Worm (Caenorhabditis elegans) whole organism, L1 larva: Measurements from ENCODE around the gene E02C12.6.

Source experiments
- C04F5.9 ChIP-seq: sonication (generic microtip); optimal IDR thresholded peaks from 2 replicates; lab custom pipeline; 2016; ENCODE audit warnings: missing genetic modification characterization, missing compliant biosample characterization
- C16A3.4 ChIP-seq: fragments of 150-350 bp; optimal IDR thresholded peaks from 2 replicates; lab custom pipeline; 2014; ENCODE audit warnings: missing biosample characterization, missing genetic modification characterization
- C34B4.2 ChIP-seq: sonication (generic microtip); optimal IDR thresholded peaks from 2 replicates; lab custom pipeline; 2017; ENCODE audit warnings: mild to moderate bottlenecking, missing genetic modification characterization, missing compliant biosample characterization
- Y116A8C.19 ChIP-seq: sonication (generic microtip); optimal IDR thresholded peaks from 2 replicates; lab custom pipeline; 2016; ENCODE audit warnings: missing compliant biosample characterization, missing genetic modification characterization, borderline replicate concordance
- alr-1 ChIP-seq: fragments of 200-800 bp; sonication (Bioruptor generic); optimal IDR thresholded peaks from 2 replicates; lab custom pipeline; 2018; ENCODE audit warnings: borderline replicate concordance, mild to moderate bottlenecking, missing genetic modification characterization, missing compliant biosample characterization
- aly-2 ChIP-seq: fragments of 150-350 bp; optimal IDR thresholded peaks from 2 replicates; lab custom pipeline; 2014; ENCODE audit warnings: missing biosample characterization, missing genetic modification characterization
- ama-1 ChIP-seq: fragments of 150-350 bp; optimal IDR thresholded peaks from 2 replicates; lab custom pipeline; 2014
- blmp-1 ChIP-seq: fragments of 150-350 bp; optimal IDR thresholded peaks from 2 replicates; lab custom pipeline; 2014; ENCODE audit warnings: missing biosample characterization, missing genetic modification characterization
- dpl-1 ChIP-seq, 3 experiments: fragments of 150-350 bp in 2 of 3; sonication (generic microtip) in 1 of 3; optimal IDR thresholded peaks; 2 replicates each; lab custom pipeline; 2014 to 2017; ENCODE audit warnings: missing biosample characterization in 3 of 3, missing genetic modification characterization in 3 of 3, missing genetic modification reagents in 3 of 3
- dsc-1 ChIP-seq: sonication (generic microtip); optimal IDR thresholded peaks from 2 replicates; lab custom pipeline; 2016; ENCODE audit warnings: mild to moderate bottlenecking, missing genetic modification characterization, missing compliant biosample characterization
- efl-1 ChIP-seq, 4 experiments: fragments of 150-350 bp; optimal IDR thresholded peaks in 3 of 4; peaks in 1 of 4; 1 replicate in 1 of 4; 2 replicates in 3 of 4; lab custom pipeline; 2014; ENCODE audit warnings: missing biosample characterization in 2 of 4, missing genetic modification characterization in 2 of 4, missing genetic modification reagents in 2 of 4
- egl-13 ChIP-seq: sonication (generic microtip); optimal IDR thresholded peaks from 2 replicates; lab custom pipeline; 2016; ENCODE audit warnings: missing genotype, missing genetic modification reagents, missing genetic modification characterization, missing compliant biosample characterization
- elt-2 ChIP-seq: sonication (generic microtip); optimal IDR thresholded peaks from 2 replicates; lab custom pipeline; 2016; ENCODE audit warnings: missing genetic modification characterization, mild to moderate bottlenecking, inconsistent platforms, missing compliant biosample characterization, missing genetic modification reagents
- elt-3 ChIP-seq, 6 experiments: fragments of 150-350 bp in 1 of 6; sonication (generic microtip); optimal IDR thresholded peaks; 2 replicates each; lab custom pipeline; 2017 to 2018; ENCODE audit warnings: missing biosample characterization in 6 of 6, missing genetic modification characterization in 6 of 6, inconsistent platforms in 1 of 6
- fkh-8 ChIP-seq: sonication (generic microtip); optimal IDR thresholded peaks from 2 replicates; lab custom pipeline; 2016; ENCODE audit warnings: mild to moderate bottlenecking, missing genetic modification characterization, missing compliant biosample characterization
- grh-1 ChIP-seq: fragments of 200-800 bp; sonication (Bioruptor generic); IDR thresholded peaks from 2 replicates; pipeline ENCODE4 v1.3.6; 2022; ENCODE audit warnings: missing genetic modification reagents, missing genetic modification characterization, missing compliant biosample characterization
- lin-14 ChIP-seq: fragments of 200-800 bp; sonication (Bioruptor generic); optimal IDR thresholded peaks from 2 replicates; lab custom pipeline; 2018; ENCODE audit warnings: mild to moderate bottlenecking, missing genetic modification characterization, moderate library complexity, missing compliant biosample characterization
- lin-35 ChIP-seq, 2 experiments: fragments of 150-350 bp; optimal IDR thresholded peaks; 2 replicates each; lab custom pipeline; 2014; ENCODE audit warnings: missing biosample characterization in 2 of 2, missing genetic modification characterization in 2 of 2, missing genetic modification reagents in 2 of 2
- lsy-2 ChIP-seq, 2 experiments: fragments of 150-350 bp; optimal IDR thresholded peaks; 2 replicates each; lab custom pipeline; 2014; ENCODE audit warnings: missing biosample characterization in 2 of 2, missing genetic modification characterization in 2 of 2
- mab-9 ChIP-seq: fragments of 200-800 bp; sonication (Bioruptor generic); IDR thresholded peaks from 2 replicates; pipeline ENCODE4 v1.3.6; 2022; ENCODE audit warnings: missing genetic modification reagents, missing genetic modification characterization, missing compliant biosample characterization
- mdl-1 ChIP-seq, 2 experiments: fragments of 150-350 bp; optimal IDR thresholded peaks; 2 replicates each; lab custom pipeline; 2014 to 2017; ENCODE audit warnings: missing biosample characterization in 2 of 2, missing genetic modification characterization in 2 of 2, inconsistent platforms in 1 of 2
- mef-2 ChIP-seq: fragments of 150-350 bp; optimal IDR thresholded peaks from 2 replicates; lab custom pipeline; 2014; ENCODE audit warnings: missing biosample characterization, missing genetic modification characterization
- mep-1 ChIP-seq: fragments of 150-350 bp; optimal IDR thresholded peaks from 2 replicates; lab custom pipeline; 2014; ENCODE audit warnings: missing biosample characterization, missing genetic modification characterization
- nhr-19 ChIP-seq: fragments of 200-800 bp; sonication (Bioruptor generic); conservative IDR thresholded peaks from 2 replicates; pipeline ENCODE4 v1.3.6; 2022; ENCODE audit warnings: missing genetic modification characterization, missing compliant biosample characterization
- nhr-20 ChIP-seq: sonication (generic microtip); optimal IDR thresholded peaks from 2 replicates; lab custom pipeline; 2016; ENCODE audit warnings: mild to moderate bottlenecking, missing genetic modification characterization, missing compliant biosample characterization
- nhr-47 ChIP-seq: sonication (generic microtip); optimal IDR thresholded peaks from 2 replicates; lab custom pipeline; 2016; ENCODE audit warnings: mild to moderate bottlenecking, missing genetic modification characterization, moderate library complexity, missing compliant biosample characterization
- nhr-76 ChIP-seq: sonication (generic microtip); optimal IDR thresholded peaks from 2 replicates; lab custom pipeline; 2017; ENCODE audit warnings: missing biosample characterization, missing genetic modification characterization
- nhr-77 ChIP-seq: fragments of 150-350 bp; optimal IDR thresholded peaks from 2 replicates; lab custom pipeline; 2014; ENCODE audit warnings: missing biosample characterization, missing genetic modification characterization
- nhr-85 ChIP-seq: sonication (generic microtip); peaks from one replicate; lab custom pipeline; 2016; ENCODE audit warnings: missing genetic modification characterization, inconsistent platforms, missing compliant biosample characterization
- nhr-90 ChIP-seq: sonication (generic microtip); optimal IDR thresholded peaks from 2 replicates; lab custom pipeline; 2016; ENCODE audit warnings: mild to moderate bottlenecking, missing genetic modification characterization, missing compliant biosample characterization; ENCODE audit not compliant: poor library complexity
- rnt-1 ChIP-seq: sonication (generic microtip); optimal IDR thresholded peaks from 2 replicates; lab custom pipeline; 2016; ENCODE audit warnings: mild to moderate bottlenecking, missing genetic modification characterization, moderate library complexity, missing compliant biosample characterization
- skn-1 ChIP-seq: fragments of 150-350 bp; optimal IDR thresholded peaks from 2 replicates; lab custom pipeline; 2014; ENCODE audit warnings: missing biosample characterization, missing genetic modification characterization
- snu-23 ChIP-seq: sonication (generic microtip); optimal IDR thresholded peaks from 2 replicates; lab custom pipeline; 2016; ENCODE audit warnings: missing genetic modification characterization, missing compliant biosample characterization
- sup-37 ChIP-seq: fragments of 200-800 bp; sonication (Bioruptor generic); optimal IDR thresholded peaks from 2 replicates; lab custom pipeline; 2018; ENCODE audit warnings: mild to moderate bottlenecking, missing genetic modification characterization, missing compliant biosample characterization
- swsn-7 ChIP-seq: sonication (generic microtip); optimal IDR thresholded peaks from 2 replicates; lab custom pipeline; 2016; ENCODE audit warnings: missing genetic modification characterization, missing compliant biosample characterization
- tbx-2 ChIP-seq: sonication (generic microtip); optimal IDR thresholded peaks from 2 replicates; lab custom pipeline; 2016; ENCODE audit warnings: missing genetic modification characterization, missing compliant biosample characterization
- tlp-1 ChIP-seq: fragments of 150-350 bp; optimal IDR thresholded peaks from 2 replicates; lab custom pipeline; 2014; ENCODE audit warnings: missing biosample characterization, missing genetic modification characterization
- unc-30 ChIP-seq: sonication (generic microtip); optimal IDR thresholded peaks from 2 replicates; lab custom pipeline; 2017; ENCODE audit warnings: missing biosample characterization, missing genetic modification characterization
- xbp-1 ChIP-seq: sonication (generic microtip); optimal IDR thresholded peaks from 2 replicates; lab custom pipeline; 2016; ENCODE audit warnings: missing genetic modification characterization, missing compliant biosample characterization
- zip-4 ChIP-seq: fragments of 200-800 bp; sonication (Bioruptor generic); optimal IDR thresholded peaks from 2 replicates; lab custom pipeline; 2018; ENCODE audit warnings: mild to moderate bottlenecking, missing genetic modification characterization, moderate library complexity, missing compliant biosample characterization
- ztf-11 ChIP-seq, 2 experiments: sonication (generic microtip); optimal IDR thresholded peaks; 2 replicates each; lab custom pipeline; 2016 to 2017; ENCODE audit warnings: missing genetic modification characterization in 2 of 2, missing biosample characterization in 1 of 2, missing compliant biosample characterization in 1 of 2

Gene E02C12.6

ce11 chrV:9406890-9407289 lies 36.0 kb upstream of the E02C12.6 start:
- no peak for TF ChIP-seq mep-1 (tag; lab: Kevin White, UChicago)
- TF ChIP-seq elt-2 (tag; lab: Kevin White, UChicago), result no peak
- TF ChIP-seq swsn-7 (tag; lab: Kevin White, UChicago), result peak; percentile 12
- no peak for TF ChIP-seq fkh-8 (tag; lab: Kevin White, UChicago)
- peak in 1 of 2 experiments; percentile 17 for TF ChIP-seq lsy-2 (tag; optimal IDR thresholded peaks at IDR 0.05; lab: Kevin White, UChicago)
- TF ChIP-seq nhr-90 (tag; lab: Kevin White, UChicago), result peak; percentile 21
- TF ChIP-seq snu-23 (GFP tag; lab: Kevin White, UChicago), result peak; percentile 55
- peak; percentile 17 for TF ChIP-seq C16A3.4
- TF ChIP-seq nhr-77 (tag; lab: Kevin White, UChicago), result peak; percentile 48
- peak; percentile 31 for TF ChIP-seq nhr-20 (tag; lab: Kevin White, UChicago)
- peak; percentile 13 for TF ChIP-seq nhr-47 (tag; lab: Kevin White, UChicago)
- TF ChIP-seq dpl-1 (GFP tag; optimal IDR thresholded peaks at IDR 0.05; lab: Kevin White, UChicago), result peak in 2 of 3 experiments; percentile 5 to 14
- TF ChIP-seq lin-14 (GFP tag; lab: Kevin White, UChicago), result peak; percentile 30
- peak in 1 of 2 experiments; percentile 22 for TF ChIP-seq efl-1 (optimal IDR thresholded peaks at IDR 0.05; lab: Kevin White, UChicago)
- peak in 1 of 2 experiments; percentile 26 for TF ChIP-seq efl-1 (GFP tag; optimal IDR thresholded peaks at IDR 0.05 in 1 of 2; lab: Kevin White, UChicago)
- peak; percentile 35 for TF ChIP-seq rnt-1
- TF ChIP-seq lin-35 (GFP tag; optimal IDR thresholded peaks at IDR 0.05; lab: Kevin White, UChicago), result no peak
- TF ChIP-seq tlp-1 (tag; lab: Kevin White, UChicago), result no peak

- TF ChIP-seq C16A3.4 (no peak), egl-13 (tag; lab: Kevin White, UChicago) (no peak), nhr-20 (tag; lab: Kevin White, UChicago) (no peak), tbx-2 (tag; lab: Kevin White, UChicago) (no peak), ztf-11 (tag; optimal IDR thresholded peaks at IDR 0.05; lab: Kevin White, UChicago) (no peak), elt-3 (tag; optimal IDR thresholded peaks at IDR 0.05; lab: Kevin White, UChicago) (no peak), tlp-1 (tag; lab: Kevin White, UChicago) (no peak), dpl-1 (GFP tag; optimal IDR thresholded peaks at IDR 0.05; lab: Kevin White, UChicago) (peak in 1 of 3 experiments; percentile 1), blmp-1 (tag; lab: Kevin White, UChicago) (peak; percentile 91), ama-1 (lab: Kevin White, UChicago) (no peak), nhr-19 (GFP tag; lab: Robert Waterston, UW) (no peak), mab-9 (GFP tag; lab: Robert Waterston, UW) (no peak), lin-14 (GFP tag; lab: Kevin White, UChicago) (no peak), lsy-2 (tag; optimal IDR thresholded peaks at IDR 0.05; lab: Kevin White, UChicago) (peak in 1 of 2 experiments; percentile 3)
These were observed 29.0 kb upstream of the E02C12.6 start, which contains the start of gene trpp-4 for ce11 chrV:9399886-9400373. trpp-4 (plus strand) TSS chrV:9400327.

ce11 chrV:9394938-9395639 lies 24.2 kb upstream of the E02C12.6 start:
- TF ChIP-seq fkh-8 (tag; lab: Kevin White, UChicago) (peak; percentile 28), nhr-85 (tag; lab: Kevin White, UChicago) (peak; percentile 58), Y116A8C.19 (tag; lab: Kevin White, UChicago) (no peak), elt-2 (tag; lab: Kevin White, UChicago) (no peak), C04F5.9 (tag; lab: Kevin White, UChicago) (no peak), blmp-1 (tag; lab: Kevin White, UChicago) (peak; percentile 62), dsc-1 (tag; lab: Kevin White, UChicago) (peak; percentile 55), unc-30 (tag; lab: Kevin White, UChicago) (no peak), lin-14 (GFP tag; lab: Kevin White, UChicago) (peak; percentile 43)
- TF ChIP-seq, all 84 proteins: peak for 5

ce11 chrV:9391959-9392358 lies 21.1 kb upstream of the E02C12.6 start:
- no peak for TF ChIP-seq nhr-76 (tag; lab: Kevin White, UChicago)
- TF ChIP-seq snu-23 (GFP tag; lab: Kevin White, UChicago), result peak; percentile 22
- TF ChIP-seq sup-37 (GFP tag; lab: Kevin White, UChicago), result no peak
- no peak for TF ChIP-seq ztf-11 (tag; optimal IDR thresholded peaks at IDR 0.05; lab: Kevin White, UChicago)
- TF ChIP-seq C04F5.9 (tag; lab: Kevin White, UChicago), result no peak
- TF ChIP-seq nhr-85 (tag; lab: Kevin White, UChicago), result peak; percentile 9
- no peak for TF ChIP-seq mdl-1 (tag; optimal IDR thresholded peaks at IDR 0.05; lab: Kevin White, UChicago)
- TF ChIP-seq C34B4.2, result no peak
- TF ChIP-seq zip-4 (GFP tag; lab: Kevin White, UChicago), result no peak
- no peak for TF ChIP-seq unc-30 (tag; lab: Kevin White, UChicago)
- TF ChIP-seq mef-2 (tag; lab: Kevin White, UChicago), result no peak
- TF ChIP-seq aly-2 (tag; lab: Kevin White, UChicago), result no peak
- TF ChIP-seq mab-9 (GFP tag; lab: Robert Waterston, UW), result no peak
- TF ChIP-seq nhr-47 (tag; lab: Kevin White, UChicago), result peak; percentile 32
- TF ChIP-seq xbp-1 (tag; lab: Kevin White, UChicago), result no peak
- TF ChIP-seq alr-1 (tag; lab: Kevin White, UChicago), result no peak
- 0 out of 2 replicates have a peak, but pooled peaks have one; percentile 15 for TF ChIP-seq grh-1 (GFP tag; lab: Robert Waterston, UW)
- TF ChIP-seq skn-1, result no peak
- TF ChIP-seq fkh-8 (tag; lab: Kevin White, UChicago), result no peak
- TF ChIP-seq rnt-1, result peak; percentile 47
- TF ChIP-seq nhr-19 (GFP tag; lab: Robert Waterston, UW), result peak; percentile 36; the same call in 1 of the 2 replicates
